Worm (Caenorhabditis elegans) whole organism, L1 larva: ENCODE results near the gene Y81B9A.3.

Experiments
- C16A3.4 ChIP-seq: fragments of 150-350 bp; optimal IDR thresholded peaks from 2 replicates; lab custom pipeline; 2014; ENCODE audit warnings: missing biosample characterization, missing genetic modification characterization
- Y116A8C.19 ChIP-seq: sonication (generic microtip); optimal IDR thresholded peaks from 2 replicates; lab custom pipeline; 2016; ENCODE audit warnings: missing compliant biosample characterization, missing genetic modification characterization, borderline replicate concordance
- aly-2 ChIP-seq: fragments of 150-350 bp; optimal IDR thresholded peaks from 2 replicates; lab custom pipeline; 2014; ENCODE audit warnings: missing biosample characterization, missing genetic modification characterization
- ama-1 ChIP-seq: fragments of 150-350 bp; optimal IDR thresholded peaks from 2 replicates; lab custom pipeline; 2014
- blmp-1 ChIP-seq: fragments of 150-350 bp; optimal IDR thresholded peaks from 2 replicates; lab custom pipeline; 2014; ENCODE audit warnings: missing biosample characterization, missing genetic modification characterization
- ceh-82 ChIP-seq, 3 experiments: fragments of 150-350 bp in 1 of 3; sonication (generic microtip) in 2 of 3; optimal IDR thresholded peaks; 2 replicates each; lab custom pipeline; 2014 to 2017; ENCODE audit warnings: missing biosample characterization in 3 of 3, missing genetic modification characterization in 3 of 3
- ceh-90 ChIP-seq: sonication (generic microtip); optimal IDR thresholded peaks from 2 replicates; lab custom pipeline; 2016; ENCODE audit warnings: missing genetic modification characterization, missing compliant biosample characterization
- dsc-1 ChIP-seq: sonication (generic microtip); optimal IDR thresholded peaks from 2 replicates; lab custom pipeline; 2016; ENCODE audit warnings: mild to moderate bottlenecking, missing genetic modification characterization, missing compliant biosample characterization
- efl-1 ChIP-seq, 4 experiments: fragments of 150-350 bp; optimal IDR thresholded peaks in 3 of 4; peaks in 1 of 4; 1 replicate in 1 of 4; 2 replicates in 3 of 4; lab custom pipeline; 2014; ENCODE audit warnings: missing biosample characterization in 2 of 4, missing genetic modification characterization in 2 of 4, missing genetic modification reagents in 2 of 4
- egl-27 ChIP-seq, 2 experiments: fragments of 150-350 bp in 1 of 2; sonication (generic microtip); optimal IDR thresholded peaks; 3 replicates each; lab custom pipeline; 2017 to 2018; ENCODE audit warnings: missing biosample characterization in 2 of 2, missing genetic modification characterization in 2 of 2, missing genetic modification reagents in 2 of 2
- elt-3 ChIP-seq, 6 experiments: fragments of 150-350 bp in 1 of 6; sonication (generic microtip); optimal IDR thresholded peaks; 2 replicates each; lab custom pipeline; 2017 to 2018; ENCODE audit warnings: missing biosample characterization in 6 of 6, missing genetic modification characterization in 6 of 6, inconsistent platforms in 1 of 6
- ets-5 ChIP-seq: fragments of 200-800 bp; sonication (Bioruptor generic); IDR thresholded peaks from 2 replicates; pipeline ENCODE4 v1.3.6; 2022; ENCODE audit warnings: missing genetic modification characterization, missing compliant biosample characterization
- fkh-10 ChIP-seq: sonication (generic microtip); optimal IDR thresholded peaks from 2 replicates; lab custom pipeline; 2017; ENCODE audit warnings: missing biosample characterization, missing genetic modification reagents, missing genetic modification characterization
- fos-1 ChIP-seq: fragments of 150-350 bp; optimal IDR thresholded peaks from 2 replicates; lab custom pipeline; 2014; ENCODE audit warnings: missing biosample characterization, missing genetic modification characterization
- grh-1 ChIP-seq: fragments of 200-800 bp; sonication (Bioruptor generic); IDR thresholded peaks from 2 replicates; pipeline ENCODE4 v1.3.6; 2022; ENCODE audit warnings: missing genetic modification reagents, missing genetic modification characterization, missing compliant biosample characterization
- hlh-4 ChIP-seq: sonication (generic microtip); optimal IDR thresholded peaks from 2 replicates; lab custom pipeline; 2016; ENCODE audit warnings: mild to moderate bottlenecking, missing genetic modification characterization, missing compliant biosample characterization
- jun-1 ChIP-seq: fragments of 150-350 bp; optimal IDR thresholded peaks from 2 replicates; lab custom pipeline; 2014; ENCODE audit warnings: missing biosample characterization, missing genetic modification reagents, missing genetic modification characterization
- lin-13 ChIP-seq: fragments of 150-350 bp; optimal IDR thresholded peaks from 2 replicates; lab custom pipeline; 2014; ENCODE audit warnings: missing biosample characterization, missing genetic modification reagents, missing genetic modification characterization
- lin-14 ChIP-seq: fragments of 200-800 bp; sonication (Bioruptor generic); optimal IDR thresholded peaks from 2 replicates; lab custom pipeline; 2018; ENCODE audit warnings: mild to moderate bottlenecking, missing genetic modification characterization, moderate library complexity, missing compliant biosample characterization
- lin-35 ChIP-seq, 2 experiments: fragments of 150-350 bp; optimal IDR thresholded peaks; 2 replicates each; lab custom pipeline; 2014; ENCODE audit warnings: missing biosample characterization in 2 of 2, missing genetic modification characterization in 2 of 2, missing genetic modification reagents in 2 of 2
- lir-3 ChIP-seq: sonication (generic microtip); optimal IDR thresholded peaks from 2 replicates; lab custom pipeline; 2016; ENCODE audit warnings: mild to moderate bottlenecking, missing genetic modification characterization, moderate library complexity, missing compliant biosample characterization; ENCODE audit not compliant: poor library complexity
- lsy-2 ChIP-seq, 2 experiments: fragments of 150-350 bp; optimal IDR thresholded peaks; 2 replicates each; lab custom pipeline; 2014; ENCODE audit warnings: missing biosample characterization in 2 of 2, missing genetic modification characterization in 2 of 2
- mdl-1 ChIP-seq, 2 experiments: fragments of 150-350 bp; optimal IDR thresholded peaks; 2 replicates each; lab custom pipeline; 2014 to 2017; ENCODE audit warnings: missing biosample characterization in 2 of 2, missing genetic modification characterization in 2 of 2, inconsistent platforms in 1 of 2
- nhr-11 ChIP-seq: fragments of 150-350 bp; optimal IDR thresholded peaks from 2 replicates; lab custom pipeline; 2014; ENCODE audit warnings: missing biosample characterization, missing genetic modification characterization
- nhr-12 ChIP-seq: sonication (generic microtip); optimal IDR thresholded peaks from 2 replicates; lab custom pipeline; 2017; ENCODE audit warnings: missing biosample characterization, missing genetic modification characterization
- nhr-19 ChIP-seq: fragments of 200-800 bp; sonication (Bioruptor generic); conservative IDR thresholded peaks from 2 replicates; pipeline ENCODE4 v1.3.6; 2022; ENCODE audit warnings: missing genetic modification characterization, missing compliant biosample characterization
- nhr-20 ChIP-seq: sonication (generic microtip); optimal IDR thresholded peaks from 2 replicates; lab custom pipeline; 2016; ENCODE audit warnings: mild to moderate bottlenecking, missing genetic modification characterization, missing compliant biosample characterization
- nhr-47 ChIP-seq: sonication (generic microtip); optimal IDR thresholded peaks from 2 replicates; lab custom pipeline; 2016; ENCODE audit warnings: mild to moderate bottlenecking, missing genetic modification characterization, moderate library complexity, missing compliant biosample characterization
- nhr-71 ChIP-seq: sonication (generic microtip); optimal IDR thresholded peaks from 2 replicates; lab custom pipeline; 2016; ENCODE audit warnings: mild to moderate bottlenecking, missing genetic modification characterization, moderate library complexity, missing compliant biosample characterization
- nhr-76 ChIP-seq: sonication (generic microtip); optimal IDR thresholded peaks from 2 replicates; lab custom pipeline; 2017; ENCODE audit warnings: missing biosample characterization, missing genetic modification characterization
- nhr-77 ChIP-seq: fragments of 150-350 bp; optimal IDR thresholded peaks from 2 replicates; lab custom pipeline; 2014; ENCODE audit warnings: missing biosample characterization, missing genetic modification characterization
- nhr-85 ChIP-seq: sonication (generic microtip); peaks from one replicate; lab custom pipeline; 2016; ENCODE audit warnings: missing genetic modification characterization, inconsistent platforms, missing compliant biosample characterization
- nhr-90 ChIP-seq: sonication (generic microtip); optimal IDR thresholded peaks from 2 replicates; lab custom pipeline; 2016; ENCODE audit warnings: mild to moderate bottlenecking, missing genetic modification characterization, missing compliant biosample characterization; ENCODE audit not compliant: poor library complexity
- rnt-1 ChIP-seq: sonication (generic microtip); optimal IDR thresholded peaks from 2 replicates; lab custom pipeline; 2016; ENCODE audit warnings: mild to moderate bottlenecking, missing genetic modification characterization, moderate library complexity, missing compliant biosample characterization
- skn-1 ChIP-seq: fragments of 150-350 bp; optimal IDR thresholded peaks from 2 replicates; lab custom pipeline; 2014; ENCODE audit warnings: missing biosample characterization, missing genetic modification characterization
- snu-23 ChIP-seq: sonication (generic microtip); optimal IDR thresholded peaks from 2 replicates; lab custom pipeline; 2016; ENCODE audit warnings: missing genetic modification characterization, missing compliant biosample characterization
- sox-4 ChIP-seq: sonication (generic microtip); optimal IDR thresholded peaks from 2 replicates; lab custom pipeline; 2016; ENCODE audit warnings: missing genetic modification characterization, missing compliant biosample characterization
- sptf-1 ChIP-seq: fragments of 150-350 bp; optimal IDR thresholded peaks from 2 replicates; lab custom pipeline; 2014; ENCODE audit warnings: missing biosample characterization, missing genetic modification characterization
- swsn-7 ChIP-seq: sonication (generic microtip); optimal IDR thresholded peaks from 2 replicates; lab custom pipeline; 2016; ENCODE audit warnings: missing genetic modification characterization, missing compliant biosample characterization
- tbx-2 ChIP-seq: sonication (generic microtip); optimal IDR thresholded peaks from 2 replicates; lab custom pipeline; 2016; ENCODE audit warnings: missing genetic modification characterization, missing compliant biosample characterization
- tlp-1 ChIP-seq: fragments of 150-350 bp; optimal IDR thresholded peaks from 2 replicates; lab custom pipeline; 2014; ENCODE audit warnings: missing biosample characterization, missing genetic modification characterization
- unc-130 ChIP-seq: fragments of 150-350 bp; optimal IDR thresholded peaks from 2 replicates; lab custom pipeline; 2017; ENCODE audit warnings: missing biosample characterization, missing genetic modification characterization, inconsistent platforms
- unc-86 ChIP-seq: sonication (generic microtip); optimal IDR thresholded peaks from 2 replicates; lab custom pipeline; 2016; ENCODE audit warnings: missing genetic modification characterization, missing compliant biosample characterization
- xbp-1 ChIP-seq: sonication (generic microtip); optimal IDR thresholded peaks from 2 replicates; lab custom pipeline; 2016; ENCODE audit warnings: missing genetic modification characterization, missing compliant biosample characterization

Gene Y81B9A.3

DNA sequence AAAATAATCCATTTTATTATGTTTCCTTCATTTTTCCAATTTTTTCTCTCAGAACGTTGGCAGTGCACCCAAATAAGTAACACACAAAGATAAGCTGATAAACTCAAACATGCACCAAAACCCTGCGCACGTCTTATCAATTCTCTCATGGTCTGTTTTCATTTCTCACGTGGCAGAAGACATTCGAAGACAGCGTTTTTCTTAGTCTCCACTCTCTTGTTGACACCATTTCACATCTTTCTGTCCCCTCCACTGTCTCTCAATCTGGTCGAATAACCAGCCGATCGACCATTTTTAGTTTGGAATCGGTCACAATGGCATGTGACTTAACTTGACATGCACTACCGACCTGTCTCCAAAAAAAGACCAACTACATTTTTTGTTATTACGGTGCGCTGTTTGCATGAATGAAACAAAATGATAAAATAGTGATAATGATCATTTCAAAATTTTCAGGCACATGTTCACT lies 31.7 kb downstream of the Y81B9A.3 start, which contains the start of gene C35B8.3 (continued):
- peak; percentile 40 for TF ChIP-seq C16A3.4 (tag; lab: Kevin White, UChicago)
- TF ChIP-seq tlp-1 (tag; lab: Kevin White, UChicago): no peak
- TF ChIP-seq lin-35 (GFP tag; optimal IDR thresholded peaks at IDR 0.05; lab: Kevin White, UChicago): peak in 1 of 2 experiments; percentile 79
- no peak for TF ChIP-seq Y116A8C.19 (tag; lab: Kevin White, UChicago)
- peak; percentile 60 for TF ChIP-seq unc-130 (tag; lab: Kevin White, UChicago)
- peak; percentile 90 for TF ChIP-seq nhr-20 (tag; lab: Kevin White, UChicago)
- peak; percentile 20 for TF ChIP-seq jun-1 (tag; lab: Kevin White, UChicago)
- 0 out of 2 replicates have a peak, but pooled peaks have one; percentile 36 for TF ChIP-seq grh-1 (GFP tag; lab: Robert Waterston, UW)
- TF ChIP-seq ceh-90 (tag; lab: Kevin White, UChicago): no peak
- TF ChIP-seq dsc-1 (tag; lab: Kevin White, UChicago): no peak
- TF ChIP-seq fos-1 (tag; lab: Kevin White, UChicago): no peak
- TF ChIP-seq ets-5 (GFP tag; lab: Robert Waterston, UW): no peak
- TF ChIP-seq rnt-1 (tag; lab: Kevin White, UChicago): no peak

DNA sequence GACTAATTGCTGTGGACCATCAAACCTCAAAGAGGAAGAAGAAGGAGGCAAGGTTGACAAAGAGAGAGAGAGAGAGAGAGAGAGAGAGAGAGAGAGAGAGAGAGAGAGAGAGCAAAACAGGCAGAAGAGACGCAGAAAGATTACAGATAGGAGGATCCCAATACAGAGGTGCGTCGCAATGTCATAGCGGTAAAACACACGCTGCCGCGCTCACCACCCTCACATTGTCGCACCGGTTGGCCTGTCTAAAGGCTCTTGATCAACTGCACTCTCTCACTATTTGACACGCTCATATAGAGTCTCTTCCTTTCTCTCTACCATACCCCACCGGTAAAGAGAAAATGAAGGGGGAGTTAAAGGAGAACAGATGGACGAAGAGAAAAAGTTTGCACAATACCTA lies 43.0 kb downstream of the Y81B9A.3 start:
- peak; percentile 51 for TF ChIP-seq nhr-20 (tag; lab: Kevin White, UChicago)
- peak in 1 of 2 experiments; percentile 40 for TF ChIP-seq efl-1 (optimal IDR thresholded peaks at IDR 0.05; lab: Kevin White, UChicago)
- no peak for TF ChIP-seq efl-1 (GFP tag; optimal IDR thresholded peaks at IDR 0.05 in 1 of 2; lab: Kevin White, UChicago)
- peak in 1 of 2 experiments; percentile 65 for TF ChIP-seq mdl-1 (tag; optimal IDR thresholded peaks at IDR 0.05; lab: Kevin White, UChicago)
- TF ChIP-seq blmp-1: peak; percentile 38
- TF ChIP-seq lir-3 (tag; lab: Kevin White, UChicago): no peak
- TF ChIP-seq snu-23 (GFP tag; lab: Kevin White, UChicago): peak; percentile 68
- TF ChIP-seq egl-27 (tag; optimal IDR thresholded peaks at IDR 0.05; lab: Kevin White, UChicago): no peak
- TF ChIP-seq ceh-82 (tag; optimal IDR thresholded peaks at IDR 0.05; lab: Kevin White, UChicago): no peak
- no peak for TF ChIP-seq lin-13
- peak; percentile 55 for TF ChIP-seq nhr-90
- no peak for TF ChIP-seq unc-130 (tag; lab: Kevin White, UChicago)
- TF ChIP-seq nhr-76 (tag; lab: Kevin White, UChicago): no peak
- no peak for TF ChIP-seq xbp-1 (tag; lab: Kevin White, UChicago)
- no peak for TF ChIP-seq sox-4 (tag; lab: Kevin White, UChicago)
- no peak for TF ChIP-seq nhr-11 (tag; lab: Kevin White, UChicago)
- TF ChIP-seq lsy-2 (tag; optimal IDR thresholded peaks at IDR 0.05; lab: Kevin White, UChicago): peak in 1 of 2 experiments; percentile 14
- no peak for TF ChIP-seq fkh-10
- no peak for TF ChIP-seq Y116A8C.19 (tag; lab: Kevin White, UChicago)
- TF ChIP-seq skn-1: peak; percentile 3
- TF ChIP-seq tbx-2 (tag; lab: Kevin White, UChicago): peak; percentile 34
- TF ChIP-seq nhr-19 (GFP tag; lab: Robert Waterston, UW): peak; percentile 31
- no peak for TF ChIP-seq sptf-1
- TF ChIP-seq nhr-71 (tag; lab: Kevin White, UChicago): peak; percentile 49
- TF ChIP-seq dsc-1 (tag; lab: Kevin White, UChicago): no peak
- TF ChIP-seq unc-86: no peak
- no peak for TF ChIP-seq nhr-77 (tag; lab: Kevin White, UChicago)
- TF ChIP-seq jun-1 (tag; lab: Kevin White, UChicago): peak; percentile 23
- TF ChIP-seq rnt-1 (tag; lab: Kevin White, UChicago): peak; percentile 49
- TF ChIP-seq swsn-7 (tag; lab: Kevin White, UChicago): peak; percentile 17
- TF ChIP-seq nhr-85: peak; percentile 93
- TF ChIP-seq ama-1 (lab: Kevin White, UChicago): no peak
- TF ChIP-seq nhr-47: peak; percentile 9
- TF ChIP-seq fos-1 (tag; lab: Kevin White, UChicago): no peak
- TF ChIP-seq hlh-4 (tag; lab: Kevin White, UChicago): no peak
- no peak for TF ChIP-seq ets-5 (GFP tag; lab: Robert Waterston, UW)
- no peak for TF ChIP-seq nhr-12 (tag; lab: Kevin White, UChicago)
- TF ChIP-seq grh-1 (GFP tag; lab: Robert Waterston, UW): peak; percentile 44; the same call in 1 of the 2 replicates
- no peak for TF ChIP-seq aly-2 (tag; lab: Kevin White, UChicago)
- TF ChIP-seq lin-35 (GFP tag; optimal IDR thresholded peaks at IDR 0.05; lab: Kevin White, UChicago): peak; percentile 18 to 53
- peak; percentile 75 for TF ChIP-seq lin-14 (GFP tag; lab: Kevin White, UChicago)
- peak; percentile 18 for TF ChIP-seq C16A3.4 (tag; lab: Kevin White, UChicago)
- peak in 2 of 6 experiments; percentile 20 to 21 for TF ChIP-seq elt-3 (tag; optimal IDR thresholded peaks at IDR 0.05; lab: Kevin White, UChicago)
